Fruit fly (Drosophila melanogaster) whole organism, embryonic: ENCODE data around the gene CG6126.
A peak's percentile ranks its signal among the peaks of the same experiment; 100 is the strongest.

Source experiments
- Antp ChIP-seq: fragments of 200-800 bp; sonication (Bioruptor generic); optimal IDR thresholded peaks from 3 replicates; lab custom pipeline; 2016; ENCODE audit warnings: missing biosample characterization, missing genetic modification characterization
- CG10209 ChIP-seq: fragments of 200-800 bp; sonication (Bioruptor generic); optimal IDR thresholded peaks from 3 replicates; lab custom pipeline; 2017; ENCODE audit warnings: missing biosample characterization, mild to moderate bottlenecking, missing genetic modification characterization, missing genetic modification reagents
- CG10654 ChIP-seq: fragments of 200-800 bp; sonication (Bioruptor generic); optimal IDR thresholded peaks from 2 replicates; lab custom pipeline; 2016; ENCODE audit warnings: missing biosample characterization, missing genetic modification characterization
- CG11456 ChIP-seq: fragments of 200-800 bp; sonication (Bioruptor generic); IDR thresholded peaks from 3 replicates; pipeline ENCODE4 v1.3.6; 2022; ENCODE audit warnings: missing biosample characterization, missing genetic modification characterization
- CG11723 ChIP-seq: fragments of 200-800 bp; sonication (Bioruptor generic); optimal IDR thresholded peaks from 2 replicates; lab custom pipeline; 2017; ENCODE audit warnings: missing biosample characterization, mild to moderate bottlenecking, missing genetic modification characterization
- CG12769 ChIP-seq: fragments of 200-800 bp; sonication (Bioruptor generic); optimal IDR thresholded peaks from 2 replicates; lab custom pipeline; 2019; ENCODE audit warnings: missing biosample characterization, mild to moderate bottlenecking, missing genetic modification characterization, moderate library complexity
- CG12942 ChIP-seq: fragments of 200-800 bp; sonication (Bioruptor generic); optimal IDR thresholded peaks from 3 replicates; lab custom pipeline; 2016; ENCODE audit warnings: missing biosample characterization, missing genetic modification characterization
- CG14050 ChIP-seq: fragments of 200-800 bp; sonication (Bioruptor generic); IDR thresholded peaks from 3 replicates; pipeline ENCODE4 v1.3.6; 2022; ENCODE audit warnings: missing biosample characterization, missing genetic modification characterization
- CG14441 ChIP-seq: fragments of 200-800 bp; sonication (Bioruptor generic); IDR thresholded peaks from 2 replicates; pipeline ENCODE4 v1.3.6; 2022; ENCODE audit warnings: missing biosample characterization, missing genetic modification characterization
- CG15011 ChIP-seq: fragments of 200-800 bp; sonication (Bioruptor generic); optimal IDR thresholded peaks from 3 replicates; lab custom pipeline; 2018; ENCODE audit warnings: missing biosample characterization, mild to moderate bottlenecking, missing genetic modification characterization
- CG15269 ChIP-seq: fragments of 200-800 bp; sonication (Bioruptor generic); optimal IDR thresholded peaks from 2 replicates; lab custom pipeline; 2018; ENCODE audit warnings: missing biosample characterization, mild to moderate bottlenecking, missing genetic modification characterization, moderate library complexity
- CG15479 ChIP-seq: fragments of 200-800 bp; sonication (Bioruptor generic); optimal IDR thresholded peaks from 3 replicates; lab custom pipeline; 2019; ENCODE audit warnings: missing biosample characterization, mild to moderate bottlenecking, missing genetic modification characterization, moderate library complexity
- CG15514 ChIP-seq: fragments of 200-800 bp; sonication (Bioruptor generic); optimal IDR thresholded peaks from 3 replicates; lab custom pipeline; 2017; ENCODE audit warnings: missing biosample characterization, missing genetic modification characterization, mild to moderate bottlenecking, moderate library complexity, missing genetic modification reagents
- CG1602 ChIP-seq: fragments of 200-800 bp; sonication (Bioruptor generic); optimal IDR thresholded peaks from 3 replicates; lab custom pipeline; 2016; ENCODE audit warnings: missing biosample characterization, missing genetic modification characterization
- CG17186 ChIP-seq: fragments of 200-800 bp; sonication (Bioruptor generic); optimal IDR thresholded peaks from 3 replicates; lab custom pipeline; 2017; ENCODE audit warnings: missing biosample characterization, missing genetic modification reagents, missing genetic modification characterization
- CG18011 ChIP-seq: fragments of 200-800 bp; sonication (Bioruptor generic); optimal IDR thresholded peaks from 2 replicates; lab custom pipeline; 2017; ENCODE audit warnings: missing biosample characterization, missing genetic modification characterization, mild to moderate bottlenecking, moderate library complexity, missing genotype
- CG31365 ChIP-seq: fragments of 200-800 bp; sonication (Bioruptor generic); optimal IDR thresholded peaks from 2 replicates; lab custom pipeline; 2018; ENCODE audit warnings: missing biosample characterization, mild to moderate bottlenecking, missing genetic modification characterization
- CG34422 ChIP-seq: fragments of 200-800 bp; sonication (Bioruptor generic); IDR thresholded peaks from 3 replicates; pipeline ENCODE4 v1.3.6; 2022; ENCODE audit warnings: missing biosample characterization, missing genetic modification characterization
- CG4360 ChIP-seq: fragments of 200-800 bp; sonication (Bioruptor generic); IDR thresholded peaks from 2 replicates; pipeline ENCODE4 v1.3.6; 2022; ENCODE audit warnings: missing biosample characterization, missing genetic modification characterization
- CG4617 ChIP-seq: fragments of 200-800 bp; sonication (Bioruptor generic); optimal IDR thresholded peaks from 3 replicates; lab custom pipeline; 2016; ENCODE audit warnings: missing biosample characterization, missing genetic modification characterization, borderline replicate concordance
- CG5180 ChIP-seq: fragments of 200-800 bp; sonication (Bioruptor generic); optimal IDR thresholded peaks from 3 replicates; lab custom pipeline; 2017; ENCODE audit warnings: missing biosample characterization, missing genetic modification characterization, mild to moderate bottlenecking, moderate library complexity, missing genetic modification reagents
- CG6654 ChIP-seq: fragments of 200-800 bp; sonication (Bioruptor generic); optimal IDR thresholded peaks from 2 replicates; lab custom pipeline; 2017; ENCODE audit warnings: missing biosample characterization, mild to moderate bottlenecking, missing genetic modification characterization
- CG7372 ChIP-seq: fragments of 200-800 bp; sonication (Bioruptor generic); IDR thresholded peaks from 2 replicates; pipeline ENCODE4 v1.3.6; 2022; ENCODE audit warnings: missing biosample characterization, missing genetic modification characterization
- CG8359 ChIP-seq: fragments of 200-800 bp; sonication (Bioruptor generic); optimal IDR thresholded peaks from 2 replicates; lab custom pipeline; 2017; ENCODE audit warnings: missing biosample characterization, mild to moderate bottlenecking, missing genetic modification characterization, borderline replicate concordance
- CG9609 ChIP-seq: fragments of 200-800 bp; sonication (Bioruptor generic); optimal IDR thresholded peaks from 3 replicates; lab custom pipeline; 2016; ENCODE audit warnings: missing biosample characterization, missing genetic modification characterization
- Camta ChIP-seq: fragments of 200-800 bp; sonication (Bioruptor generic); optimal IDR thresholded peaks from 2 replicates; lab custom pipeline; 2016; ENCODE audit warnings: missing biosample characterization, missing genetic modification characterization
- Hey ChIP-seq: fragments of 200-800 bp; sonication (Bioruptor generic); optimal IDR thresholded peaks from 3 replicates; lab custom pipeline; 2018; ENCODE audit warnings: missing biosample characterization, mild to moderate bottlenecking, missing genetic modification characterization
- HmgD ChIP-seq: fragments of 200-800 bp; sonication (Bioruptor generic); optimal IDR thresholded peaks from 3 replicates; lab custom pipeline; 2016; ENCODE audit warnings: missing biosample characterization, missing genetic modification characterization
- Oli ChIP-seq: fragments of 200-800 bp; sonication (Bioruptor generic); optimal IDR thresholded peaks from 2 replicates; lab custom pipeline; 2018; ENCODE audit warnings: missing biosample characterization, mild to moderate bottlenecking, missing genetic modification characterization, moderate library complexity
- Spps ChIP-seq: fragments of 200-800 bp; sonication (Bioruptor generic); optimal IDR thresholded peaks from 2 replicates; lab custom pipeline; 2018; ENCODE audit warnings: missing biosample characterization, mild to moderate bottlenecking, missing genetic modification characterization
- Sry-δ ChIP-seq: fragments of 200-800 bp; sonication (Bioruptor generic); optimal IDR thresholded peaks from 2 replicates; lab custom pipeline; 2016; ENCODE audit warnings: missing biosample characterization, missing genetic modification characterization
- bigmax ChIP-seq: fragments of 200-800 bp; sonication (Bioruptor generic); optimal IDR thresholded peaks from 2 replicates; lab custom pipeline; 2018; ENCODE audit warnings: missing biosample characterization, mild to moderate bottlenecking, missing genetic modification characterization
- exex ChIP-seq: fragments of 200-800 bp; sonication (Bioruptor generic); optimal IDR thresholded peaks from 4 replicates; lab custom pipeline; 2018; ENCODE audit warnings: missing biosample characterization, mild to moderate bottlenecking, missing genetic modification characterization, moderate library complexity
- fd102C ChIP-seq: fragments of 200-800 bp; sonication (Bioruptor generic); optimal IDR thresholded peaks from 2 replicates; lab custom pipeline; 2018; ENCODE audit warnings: missing biosample characterization, mild to moderate bottlenecking, missing genetic modification characterization, moderate library complexity
- fd64A ChIP-seq: fragments of 200-800 bp; sonication (Bioruptor generic); optimal IDR thresholded peaks from 3 replicates; lab custom pipeline; 2018; ENCODE audit warnings: missing biosample characterization, mild to moderate bottlenecking, missing genetic modification characterization
- fru ChIP-seq: fragments of >200 bp; optimal IDR thresholded peaks from 2 replicates; lab custom pipeline; 2017
- ftz-f1 ChIP-seq: fragments of 200-800 bp; sonication (Bioruptor generic); optimal IDR thresholded peaks from 2 replicates; lab custom pipeline; 2016; ENCODE audit warnings: missing biosample characterization, missing genetic modification characterization
- gcm ChIP-seq: fragments of 200-800 bp; sonication (Bioruptor generic); optimal IDR thresholded peaks from 2 replicates; lab custom pipeline; 2019; ENCODE audit warnings: missing biosample characterization, mild to moderate bottlenecking, missing genetic modification characterization, moderate library complexity
- gsb ChIP-seq: fragments of 200-800 bp; sonication (Bioruptor generic); IDR thresholded peaks from 2 replicates; pipeline ENCODE4 v1.3.6; 2022; ENCODE audit warnings: missing biosample characterization, missing genetic modification characterization
- inv ChIP-seq: fragments of 200-800 bp; sonication (Bioruptor generic); IDR thresholded peaks from 2 replicates; pipeline ENCODE4 v1.3.6; 2022; ENCODE audit warnings: missing biosample characterization, missing genetic modification characterization; ENCODE audit not compliant: partially characterized antibody
- jing ChIP-seq: fragments of 200-800 bp; sonication (Bioruptor generic); optimal IDR thresholded peaks from 2 replicates; lab custom pipeline; 2018; ENCODE audit warnings: missing biosample characterization, mild to moderate bottlenecking, missing genetic modification characterization
- nau ChIP-seq: fragments of 200-800 bp; sonication (Bioruptor generic); optimal IDR thresholded peaks from 3 replicates; lab custom pipeline; 2017; ENCODE audit warnings: missing biosample characterization, mild to moderate bottlenecking, missing genetic modification characterization, missing genetic modification reagents
- peb ChIP-seq: fragments of 200-800 bp; sonication (Bioruptor generic); IDR thresholded peaks from 2 replicates; pipeline ENCODE4 v1.3.6; 2022; ENCODE audit warnings: missing biosample characterization, missing genetic modification characterization
- phol ChIP-seq: fragments of 200-800 bp; sonication (Bioruptor generic); optimal IDR thresholded peaks from 3 replicates; lab custom pipeline; 2018; ENCODE audit warnings: missing biosample characterization, mild to moderate bottlenecking, missing genetic modification characterization, moderate library complexity
- repo ChIP-seq: fragments of 200-800 bp; sonication (Bioruptor generic); optimal IDR thresholded peaks from 2 replicates; lab custom pipeline; 2016; ENCODE audit warnings: missing biosample characterization, missing genetic modification characterization
- sens ChIP-seq: fragments of 200-800 bp; sonication (Bioruptor generic); peaks from one replicate; lab custom pipeline; 2016; ENCODE audit warnings: missing biosample characterization, missing genetic modification characterization
- shn ChIP-seq: fragments of 200-800 bp; sonication (Bioruptor generic); optimal IDR thresholded peaks from 3 replicates; lab custom pipeline; 2016; ENCODE audit warnings: missing biosample characterization, missing genetic modification characterization
- sima ChIP-seq: fragments of 200-800 bp; sonication (Bioruptor generic); optimal IDR thresholded peaks from 2 replicates; lab custom pipeline; 2016; ENCODE audit warnings: missing biosample characterization, missing genetic modification characterization
- sqz ChIP-seq: fragments of 200-800 bp; sonication (Bioruptor generic); optimal IDR thresholded peaks from 3 replicates; lab custom pipeline; 2018; ENCODE audit warnings: missing biosample characterization, mild to moderate bottlenecking, missing genetic modification characterization
- sug ChIP-seq: fragments of 200-800 bp; optimal IDR thresholded peaks from 2 replicates; lab custom pipeline; 2019; ENCODE audit warnings: missing biosample characterization, mild to moderate bottlenecking, missing genetic modification characterization, moderate library complexity

Gene CG6126

DNA sequence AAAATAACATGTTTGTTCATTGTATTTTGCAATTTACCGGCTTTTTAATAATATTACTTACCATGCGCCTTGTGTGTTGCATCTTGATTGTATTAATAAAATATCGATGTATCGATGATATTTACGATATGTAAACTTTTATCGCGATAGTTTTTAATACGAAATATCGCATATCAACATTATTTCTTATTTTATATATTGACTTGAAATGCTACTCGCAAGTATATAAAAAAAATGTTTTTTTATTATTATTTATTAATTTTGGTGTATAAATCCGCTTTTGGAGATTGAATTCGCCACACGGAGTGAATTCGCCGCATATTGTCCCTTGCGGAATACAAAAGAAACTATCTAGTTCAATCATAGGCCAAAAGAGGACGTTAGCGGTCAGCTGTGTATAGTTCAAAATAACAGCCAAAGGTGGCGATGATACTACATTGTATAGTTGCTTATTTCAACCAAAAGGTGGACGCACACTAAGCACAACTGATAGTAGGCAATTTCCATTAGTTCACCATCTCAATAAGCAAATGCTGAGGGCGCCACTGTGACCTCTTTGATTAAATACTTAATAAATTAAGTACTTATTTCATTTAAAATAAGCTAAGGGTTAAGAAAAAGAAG lies 2.4 kb upstream of the CG6126 start, which contains the start of gene mtSSB (continued):
- no peak for TF ChIP-seq sima (GFP tag; lab: Kevin White, UChicago)
- peak; percentile 60 for TF ChIP-seq gcm (GFP tag; lab: Kevin White, UChicago)
- peak; percentile 90 for TF ChIP-seq sens
- peak; percentile 20 for TF ChIP-seq sqz (GFP tag; lab: Kevin White, UChicago)
- TF ChIP-seq CG15269 (tag; lab: Kevin White, UChicago) = peak; percentile 85
- TF ChIP-seq exex (tag; lab: Kevin White, UChicago) = peak; percentile 63
- peak; percentile 78 for TF ChIP-seq CG12769 (tag; lab: Kevin White, UChicago)
- no peak for TF ChIP-seq fru (lab: Kevin White, UChicago)
- TF ChIP-seq CG4617 (GFP tag; lab: Kevin White, UChicago) = peak; percentile 72
- no peak for TF ChIP-seq CG15479 (GFP tag; lab: Kevin White, UChicago)
- peak; percentile 72 for TF ChIP-seq CG7372 (GFP tag; lab: Robert Waterston, UW)
- TF ChIP-seq inv (GFP tag; lab: Robert Waterston, UW) = peak; percentile 99
- peak; percentile 63 for TF ChIP-seq Sry-δ (GFP tag; lab: Kevin White, UChicago)
- TF ChIP-seq Antp (GFP tag; lab: Kevin White, UChicago) = peak; percentile 90
- TF ChIP-seq gsb (GFP tag; lab: Robert Waterston, UW) = peak; percentile 82
- peak; percentile 87 for TF ChIP-seq CG31365
- peak; percentile 82 for TF ChIP-seq shn (GFP tag; lab: Kevin White, UChicago)
- peak; percentile 41 for TF ChIP-seq Spps (tag; lab: Kevin White, UChicago)
- peak; percentile 99 for TF ChIP-seq CG11456 (GFP tag; lab: Robert Waterston, UW)
- peak; percentile 81 for TF ChIP-seq CG10654
- TF ChIP-seq CG34422 (GFP tag; lab: Robert Waterston, UW) = peak; percentile 89
- no peak for TF ChIP-seq jing
- peak; percentile 93 for TF ChIP-seq CG14441 (GFP tag; lab: Robert Waterston, UW)
- TF ChIP-seq fd64A (GFP tag; lab: Kevin White, UChicago) = peak; percentile 15
- TF ChIP-seq CG10209 (GFP tag; lab: Kevin White, UChicago) = peak; percentile 78
- peak; percentile 61 for TF ChIP-seq bigmax (GFP tag; lab: Kevin White, UChicago)
- TF ChIP-seq CG9609 (GFP tag; lab: Kevin White, UChicago) = peak; percentile 83
- TF ChIP-seq peb (GFP tag; lab: Robert Waterston, UW) = peak; percentile 64; the same call in 1 of the 2 replicates
- no peak for TF ChIP-seq CG8359 (GFP tag; lab: Kevin White, UChicago)
- peak; percentile 41 for TF ChIP-seq CG15011 (GFP tag; lab: Kevin White, UChicago)
- peak; percentile 72 for TF ChIP-seq Oli
- peak; percentile 66 for TF ChIP-seq HmgD (GFP tag; lab: Kevin White, UChicago)
- peak; percentile 51 for TF ChIP-seq CG11723 (GFP tag; lab: Kevin White, UChicago)
- TF ChIP-seq phol (tag; lab: Kevin White, UChicago) = peak; percentile 65
- no peak for TF ChIP-seq CG18011 (GFP tag; lab: Kevin White, UChicago)
- TF ChIP-seq fd102C = peak; percentile 69
- TF ChIP-seq CG4360 = peak; percentile 62
- TF ChIP-seq repo (GFP tag; lab: Kevin White, UChicago) = peak; percentile 80
- TF ChIP-seq CG15514 (GFP tag; lab: Kevin White, UChicago) = peak; percentile 86
- peak; percentile 80 for TF ChIP-seq sug (tag; lab: Kevin White, UChicago)
- peak; percentile 63 for TF ChIP-seq CG5180
- TF ChIP-seq CG6654 (GFP tag; lab: Kevin White, UChicago) = peak; percentile 53
- peak; percentile 87 for TF ChIP-seq Camta
- peak; percentile 62 for TF ChIP-seq ftz-f1
- TF ChIP-seq Hey (tag; lab: Kevin White, UChicago) = no peak
- peak; percentile 74 for TF ChIP-seq CG14050 (GFP tag; lab: Robert Waterston, UW)
- TF ChIP-seq nau = peak; percentile 51
- peak; percentile 63 for TF ChIP-seq CG17186 (GFP tag; lab: Kevin White, UChicago)
- peak; percentile 78 for TF ChIP-seq CG12942 (GFP tag; lab: Kevin White, UChicago)
- TF ChIP-seq CG1602 (GFP tag; lab: Kevin White, UChicago) = peak; percentile 90
